Fruit fly (Drosophila melanogaster) whole organism, wandering third instar larva: ENCODE measurements around the gene Orct.

ENCODE experiments used
- CG32264 ChIP-seq: fragments of 200-800 bp; sonication (Bioruptor generic); optimal IDR thresholded peaks from 2 replicates; lab custom pipeline; 2016; ENCODE audit warnings: missing biosample characterization, missing genetic modification characterization
- CG9705 ChIP-seq: fragments of 200-800 bp; sonication (Bioruptor generic); optimal IDR thresholded peaks from 2 replicates; lab custom pipeline; 2018; ENCODE audit warnings: missing biosample characterization, mild to moderate bottlenecking, missing genetic modification characterization
- CrebA ChIP-seq: fragments of 200-800 bp; sonication (Bioruptor generic); optimal IDR thresholded peaks from 2 replicates; lab custom pipeline; 2016; ENCODE audit warnings: missing biosample characterization, mild to moderate bottlenecking, missing genetic modification characterization, borderline replicate concordance
- Dfd ChIP-seq: fragments of >200 bp; optimal IDR thresholded peaks from 2 replicates; lab custom pipeline; 2017; ENCODE audit warnings: missing biosample characterization, missing genetic modification characterization
- Dif ChIP-seq: fragments of 200-275, 200-300 bp; sonication (Bioruptor generic); optimal IDR thresholded peaks from 2 replicates; lab custom pipeline; 2018; ENCODE audit warnings: missing biosample characterization, missing genetic modification characterization; ENCODE audit not compliant: partially characterized antibody
- GATAd ChIP-seq: sonication (Bioruptor generic); optimal IDR thresholded peaks from 2 replicates; lab custom pipeline; 2016; ENCODE audit warnings: missing biosample characterization, missing genetic modification characterization
- HLH106 ChIP-seq: fragments of 200-800 bp; optimal IDR thresholded peaks from 3 replicates; lab custom pipeline; 2019; ENCODE audit warnings: missing biosample characterization, mild to moderate bottlenecking, missing genetic modification characterization, moderate library complexity
- Hnf4 ChIP-seq: fragments of 200-800 bp; sonication (Bioruptor generic); optimal IDR thresholded peaks from 2 replicates; lab custom pipeline; 2016; ENCODE audit warnings: missing biosample characterization, mild to moderate bottlenecking, missing genetic modification characterization
- Hr78 ChIP-seq: fragments of >200 bp; optimal IDR thresholded peaks from 2 replicates; lab custom pipeline; 2017; ENCODE audit warnings: missing biosample characterization, missing genetic modification characterization
- Hr83 ChIP-seq: fragments of 200-300 bp; sonication (Bioruptor generic); optimal IDR thresholded peaks from 2 replicates; lab custom pipeline; 2016; ENCODE audit warnings: missing biosample characterization, mild to moderate bottlenecking, missing genetic modification characterization, moderate library complexity; ENCODE audit not compliant: poor library complexity, severe bottlenecking
- Jra ChIP-seq: sonication (Bioruptor generic); optimal IDR thresholded peaks from 2 replicates; lab custom pipeline; 2016; ENCODE audit warnings: missing biosample characterization, missing genetic modification characterization
- Mio ChIP-seq: sonication (Bioruptor generic); optimal IDR thresholded peaks from 2 replicates; lab custom pipeline; 2016; ENCODE audit warnings: missing biosample characterization, missing genetic modification characterization
- Myc ChIP-seq: fragments of >200 bp; optimal IDR thresholded peaks from 2 replicates; lab custom pipeline; 2017
- OdsH ChIP-seq: fragments of 200-800 bp; sonication (Bioruptor generic); optimal IDR thresholded peaks from 2 replicates; lab custom pipeline; 2016; ENCODE audit warnings: missing biosample characterization, mild to moderate bottlenecking, missing genetic modification characterization
- Rel ChIP-seq, 2 experiments: fragments of 200-800 bp; sonication (Bioruptor generic) in 1 of 2; optimal IDR thresholded peaks; 2 replicates in 1 of 2; 3 replicates in 1 of 2; lab custom pipeline; 2016 to 2019; ENCODE audit warnings: mild to moderate bottlenecking in 2 of 2, missing biosample characterization in 2 of 2, missing genetic modification characterization in 2 of 2, moderate library complexity in 1 of 2
- Sp1 ChIP-seq: fragments of 200-800 bp; sonication (Bioruptor generic); optimal IDR thresholded peaks from 3 replicates; lab custom pipeline; 2019; ENCODE audit warnings: missing biosample characterization, mild to moderate bottlenecking, missing genetic modification characterization, moderate library complexity
- Vsx2 ChIP-seq: fragments of 200-300, 225-300 bp; sonication (Bioruptor generic); optimal IDR thresholded peaks from 2 replicates; lab custom pipeline; 2018; ENCODE audit warnings: missing biosample characterization, missing genetic modification characterization; ENCODE audit not compliant: partially characterized antibody
- br ChIP-seq: fragments of 200-800 bp; sonication (Bioruptor generic); optimal IDR thresholded peaks from 2 replicates; lab custom pipeline; 2016; ENCODE audit warnings: missing biosample characterization, missing genetic modification characterization
- brk ChIP-seq: fragments of 200-800 bp; sonication (Bioruptor generic); optimal IDR thresholded peaks from 2 replicates; lab custom pipeline; 2016; ENCODE audit warnings: missing biosample characterization, mild to moderate bottlenecking, missing genetic modification characterization
- dl ChIP-seq, 2 experiments: fragments of 175-275, 200-275 bp in 1 of 2; fragments of 200-275 bp in 1 of 2; sonication (Bioruptor generic); optimal IDR thresholded peaks; lab custom pipeline; 2018; ENCODE audit warnings: mild to moderate bottlenecking in 2 of 2, missing biosample characterization in 2 of 2, missing genetic modification characterization in 2 of 2, moderate library complexity in 2 of 2; ENCODE audit not compliant: partially characterized antibody in 2 of 2, insufficient read depth in 1 of 2
- dmrt93B ChIP-seq: fragments of 200-800 bp; sonication (Bioruptor generic); optimal IDR thresholded peaks from 2 replicates; lab custom pipeline; 2018; ENCODE audit warnings: missing biosample characterization, mild to moderate bottlenecking, missing genetic modification characterization
- dsf ChIP-seq: sonication (Bioruptor generic); optimal IDR thresholded peaks from 2 replicates; lab custom pipeline; 2016; ENCODE audit warnings: missing biosample characterization, missing genetic modification characterization, borderline replicate concordance
- ey ChIP-seq: fragments of 200-800 bp; sonication (Bioruptor generic); optimal IDR thresholded peaks from 2 replicates; lab custom pipeline; 2016; ENCODE audit warnings: missing biosample characterization, missing genetic modification characterization
- foxo ChIP-seq, 2 experiments: fragments of 200-800 bp; sonication (Bioruptor generic); optimal IDR thresholded peaks; 2 replicates in 1 of 2; 3 replicates in 1 of 2; lab custom pipeline; 2016 to 2017; ENCODE audit warnings: missing biosample characterization in 2 of 2, missing genetic modification characterization in 2 of 2
- fru ChIP-seq: fragments of 200-800 bp; sonication (Bioruptor generic); optimal IDR thresholded peaks from 3 replicates; lab custom pipeline; 2016; ENCODE audit warnings: missing biosample characterization, mild to moderate bottlenecking, missing genetic modification characterization
- h ChIP-seq: fragments of 200-800 bp; sonication (Bioruptor generic); optimal IDR thresholded peaks from 3 replicates; lab custom pipeline; 2016; ENCODE audit warnings: missing biosample characterization, mild to moderate bottlenecking, missing genetic modification characterization
- jim ChIP-seq: fragments of 175-275, 200-325 bp; sonication (Bioruptor generic); optimal IDR thresholded peaks from 2 replicates; lab custom pipeline; 2016; ENCODE audit warnings: missing biosample characterization, mild to moderate bottlenecking, missing genetic modification characterization
- lola ChIP-seq: fragments of >200 bp; optimal IDR thresholded peaks from 2 replicates; lab custom pipeline; 2017; ENCODE audit warnings: missing biosample characterization, missing genetic modification characterization
- pan ChIP-seq: fragments of >200 bp; optimal IDR thresholded peaks from 2 replicates; lab custom pipeline; 2017
- rgr ChIP-seq: fragments of 200-800 bp; sonication (Bioruptor generic); optimal IDR thresholded peaks from 3 replicates; lab custom pipeline; 2016; ENCODE audit warnings: missing biosample characterization, mild to moderate bottlenecking, missing genetic modification characterization
- sage ChIP-seq: fragments of 200-800 bp; sonication (Bioruptor generic); optimal IDR thresholded peaks from 2 replicates; lab custom pipeline; 2016; ENCODE audit warnings: missing biosample characterization, mild to moderate bottlenecking, missing genetic modification characterization
- sv ChIP-seq: fragments of 200-800 bp; sonication (Bioruptor generic); optimal IDR thresholded peaks from 3 replicates; lab custom pipeline; 2016; ENCODE audit warnings: missing biosample characterization, missing genetic modification characterization
- tai ChIP-seq: sonication (Bioruptor generic); optimal IDR thresholded peaks from 2 replicates; lab custom pipeline; 2016; ENCODE audit warnings: missing biosample characterization, missing genetic modification characterization
- usp ChIP-seq: fragments of >200 bp; optimal IDR thresholded peaks from 2 replicates; lab custom pipeline; 2017; ENCODE audit warnings: missing biosample characterization, missing genetic modification characterization
- woc ChIP-seq: sonication (Bioruptor generic); optimal IDR thresholded peaks from 2 replicates; lab custom pipeline; 2016; ENCODE audit warnings: missing biosample characterization, mild to moderate bottlenecking, missing genetic modification characterization

Orct gene

DNA sequence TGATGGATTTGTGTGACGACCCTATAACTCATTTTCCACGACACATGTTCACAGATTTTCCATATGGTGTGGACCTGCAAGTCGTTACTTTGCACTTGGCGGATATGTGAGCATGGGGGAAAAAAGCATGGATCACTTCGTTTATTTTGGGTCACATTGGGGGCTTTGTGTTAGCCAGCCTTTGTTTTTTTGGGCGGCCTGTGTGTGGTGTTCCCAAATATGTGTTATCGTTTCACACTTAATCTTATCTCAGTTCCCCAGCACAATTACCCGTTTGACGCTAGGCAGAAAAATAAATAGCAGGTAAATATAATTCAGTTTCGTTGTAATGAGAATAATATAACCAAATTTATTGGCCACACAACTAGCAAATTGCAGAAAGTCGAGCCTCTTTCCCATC lies 7.8 kb upstream of the Orct start:
- TF ChIP-seq br (GFP tag; lab: Kevin White, UChicago) (no peak), dsf (GFP tag; lab: Kevin White, UChicago) (no peak), Mio (GFP tag; lab: Kevin White, UChicago) (no peak), CrebA (no peak), Rel (GFP tag; optimal IDR thresholded peaks at IDR 0.05; lab: Kevin White, UChicago) (no peak), Rel (tag; optimal IDR thresholded peaks at IDR 0.05; lab: Kevin White, UChicago) (peak; percentile 85), Sp1 (GFP tag; lab: Kevin White, UChicago) (no peak), Dfd (GFP tag; lab: Kevin White, UChicago) (no peak)

DNA sequence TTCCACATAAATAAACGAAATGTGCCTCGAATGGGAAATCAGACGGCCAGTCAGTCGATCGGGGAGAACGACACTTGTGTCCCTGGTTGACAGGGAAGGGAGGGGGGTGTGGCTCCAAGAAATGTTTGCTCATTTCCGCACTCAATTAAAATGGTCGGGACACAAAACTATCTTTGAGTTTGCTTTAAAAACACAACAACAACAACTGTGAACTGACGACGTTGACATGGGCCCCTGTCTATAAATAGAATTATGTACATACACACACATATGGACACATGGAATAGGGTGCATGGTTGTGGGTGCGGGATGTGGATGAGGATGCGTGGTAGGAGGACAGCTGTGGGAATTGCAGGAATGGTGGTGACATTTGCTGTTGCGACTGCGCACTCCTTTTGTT lies 6.0 kb upstream of the Orct start:
- TF ChIP-seq tai (GFP tag; lab: Kevin White, UChicago) (no peak), br (GFP tag; lab: Kevin White, UChicago) (no peak), dmrt93B (no peak), rgr (GFP tag; lab: Kevin White, UChicago) (no peak), foxo (GFP tag; optimal IDR thresholded peaks at IDR 0.05; lab: Kevin White, UChicago) (no peak), CG9705 (GFP tag; lab: Kevin White, UChicago) (no peak), h (no peak), pan (lab: Kevin White, UChicago) (no peak), lola (GFP tag; lab: Kevin White, UChicago) (no peak), CG32264 (GFP tag; lab: Kevin White, UChicago) (no peak), Rel (GFP tag; optimal IDR thresholded peaks at IDR 0.05; lab: Kevin White, UChicago) (no peak), Rel (tag; optimal IDR thresholded peaks at IDR 0.05; lab: Kevin White, UChicago) (no peak), usp (GFP tag; lab: Kevin White, UChicago) (no peak), brk (no peak), Mio (GFP tag; lab: Kevin White, UChicago) (no peak), dsf (GFP tag; lab: Kevin White, UChicago) (no peak), OdsH (GFP tag; lab: Kevin White, UChicago) (no peak), woc (no peak), sage (GFP tag; lab: Kevin White, UChicago) (no peak), Myc (no peak)

DNA sequence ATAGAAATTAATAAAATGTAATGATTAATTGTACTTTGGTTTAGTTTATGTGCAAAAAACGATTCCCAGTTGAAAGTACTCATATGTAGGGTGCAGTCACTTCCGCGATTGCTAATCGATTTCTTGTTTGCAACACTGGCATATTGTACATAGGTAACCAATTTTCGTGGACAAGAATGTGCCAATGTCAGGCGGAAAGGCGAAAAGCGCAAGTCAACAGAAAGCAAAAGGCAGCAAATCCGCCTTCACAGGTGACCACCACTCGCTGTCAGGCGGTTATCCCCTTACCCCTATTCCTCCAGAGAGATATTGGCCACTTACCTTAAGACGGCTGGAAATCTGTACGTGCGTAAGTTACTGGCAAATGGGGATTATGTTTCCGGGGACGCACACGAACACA lies 5.5 kb upstream of the Orct start:
- TF ChIP-seq Myc (no peak), sv (no peak), HLH106 (no peak), rgr (GFP tag; lab: Kevin White, UChicago) (no peak), CG9705 (GFP tag; lab: Kevin White, UChicago) (no peak), CG32264 (GFP tag; lab: Kevin White, UChicago) (no peak), CrebA (no peak), Vsx2 (GFP tag; lab: Kevin White, UChicago) (no peak), Jra (GFP tag; lab: Kevin White, UChicago) (no peak), brk (no peak), Mio (GFP tag; lab: Kevin White, UChicago) (no peak), GATAd (GFP tag; lab: Kevin White, UChicago) (no peak), Hr78 (GFP tag; lab: Kevin White, UChicago) (no peak), fru (GFP tag; lab: Kevin White, UChicago) (no peak), Hr83 (GFP tag; lab: Kevin White, UChicago) (no peak), sage (GFP tag; lab: Kevin White, UChicago) (no peak), OdsH (GFP tag; lab: Kevin White, UChicago) (no peak), Hnf4 (GFP tag; lab: Kevin White, UChicago) (no peak), dl (GFP tag; optimal IDR thresholded peaks at IDR 0.05; lab: Kevin White, UChicago; ENCODE audit: insufficient read depth in 1 of 2, partially characterized antibody in 2 of 2) (no peak)

DNA sequence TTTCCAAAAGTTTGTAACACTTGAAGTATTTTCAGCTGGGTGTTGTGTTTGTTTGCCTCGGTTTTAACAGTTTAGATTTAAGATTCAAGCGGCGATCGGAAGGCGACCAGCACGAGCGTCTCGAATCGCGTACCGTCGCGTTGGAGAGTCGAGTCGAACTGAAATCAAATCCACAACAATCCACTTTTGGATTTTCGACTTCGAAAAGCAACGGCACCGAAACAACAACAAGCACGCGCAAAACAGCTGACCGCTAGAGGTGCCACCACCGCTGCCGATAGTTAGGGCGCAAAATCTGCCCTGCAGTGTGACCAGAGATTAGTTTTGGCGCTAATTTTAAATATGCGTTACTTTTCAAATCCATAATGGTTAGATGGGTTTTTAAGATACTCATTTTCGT lies 5.0 kb upstream of the Orct start, which contains the start of gene jar:
Gene jar (minus strand): TSS at position 163 of the 400 bp plus-strand sequence.
- TF ChIP-seq Hr83 (GFP tag; lab: Kevin White, UChicago) (peak; percentile 61), woc (no peak), br (GFP tag; lab: Kevin White, UChicago) (peak; percentile 12), jim (GFP tag; lab: Kevin White, UChicago) (peak; percentile 1), h (peak; percentile 64), Dif (GFP tag; lab: Kevin White, UChicago) (peak; percentile 49), rgr (GFP tag; lab: Kevin White, UChicago) (peak; percentile 1), HLH106 (peak; percentile 17), ey (GFP tag; lab: Kevin White, UChicago) (no peak), Jra (GFP tag; lab: Kevin White, UChicago) (peak; percentile 57), fru (GFP tag; lab: Kevin White, UChicago) (no peak), Rel (GFP tag; optimal IDR thresholded peaks at IDR 0.05; lab: Kevin White, UChicago) (no peak), Rel (tag; optimal IDR thresholded peaks at IDR 0.05; lab: Kevin White, UChicago) (peak; percentile 85), Mio (GFP tag; lab: Kevin White, UChicago) (no peak), Sp1 (GFP tag; lab: Kevin White, UChicago) (peak; percentile 36), Myc (peak; percentile 54), OdsH (GFP tag; lab: Kevin White, UChicago) (peak; percentile 4)
